Fruit fly (Drosophila melanogaster) Kc167 (cell line): ENCODE data around the gene Meltrin.

Source experiments
- Sin3A ChIP-seq: fragments of >200 bp; optimal IDR thresholded peaks from 2 replicates; lab custom pipeline; 2018; ENCODE audit warnings: missing external identifiers
- ttk ChIP-seq: sonication (Bioruptor generic); optimal IDR thresholded peaks from 2 replicates; lab custom pipeline; 2017; ENCODE audit warnings: missing external identifiers

- no peak for TF ChIP-seq ttk (lab: Kevin White, UChicago)
- no peak for TF ChIP-seq Sin3A (lab: Kevin White, UChicago)
These were observed 11.9 kb upstream of the Meltrin start for dm6 chr3R:14708948-14709385.
